Worm (Caenorhabditis elegans) whole organism, L1 larva: ENCODE measurements around the gene T28D6.6.
A peak's percentile ranks its signal among the peaks of the same experiment; 100 is the strongest.

ENCODE experiments used
- C16A3.4 ChIP-seq: fragments of 150-350 bp; optimal IDR thresholded peaks from 2 replicates; lab custom pipeline; 2014; ENCODE audit warnings: missing biosample characterization, missing genetic modification characterization
- C34B4.2 ChIP-seq: sonication (generic microtip); optimal IDR thresholded peaks from 2 replicates; lab custom pipeline; 2017; ENCODE audit warnings: mild to moderate bottlenecking, missing genetic modification characterization, missing compliant biosample characterization
- F16B12.6 ChIP-seq: fragments of 150-350 bp; optimal IDR thresholded peaks from 2 replicates; lab custom pipeline; 2014; ENCODE audit warnings: missing biosample characterization, missing genetic modification characterization
- Y116A8C.19 ChIP-seq: sonication (generic microtip); optimal IDR thresholded peaks from 2 replicates; lab custom pipeline; 2016; ENCODE audit warnings: missing compliant biosample characterization, missing genetic modification characterization, borderline replicate concordance
- blmp-1 ChIP-seq: fragments of 150-350 bp; optimal IDR thresholded peaks from 2 replicates; lab custom pipeline; 2014; ENCODE audit warnings: missing biosample characterization, missing genetic modification characterization
- ceh-82 ChIP-seq, 3 experiments: fragments of 150-350 bp in 1 of 3; sonication (generic microtip) in 2 of 3; optimal IDR thresholded peaks; 2 replicates each; lab custom pipeline; 2014 to 2017; ENCODE audit warnings: missing biosample characterization in 3 of 3, missing genetic modification characterization in 3 of 3
- ceh-90 ChIP-seq: sonication (generic microtip); optimal IDR thresholded peaks from 2 replicates; lab custom pipeline; 2016; ENCODE audit warnings: missing genetic modification characterization, missing compliant biosample characterization
- dpl-1 ChIP-seq, 3 experiments: fragments of 150-350 bp in 2 of 3; sonication (generic microtip) in 1 of 3; optimal IDR thresholded peaks; 2 replicates each; lab custom pipeline; 2014 to 2017; ENCODE audit warnings: missing biosample characterization in 3 of 3, missing genetic modification characterization in 3 of 3, missing genetic modification reagents in 3 of 3
- dsc-1 ChIP-seq: sonication (generic microtip); optimal IDR thresholded peaks from 2 replicates; lab custom pipeline; 2016; ENCODE audit warnings: mild to moderate bottlenecking, missing genetic modification characterization, missing compliant biosample characterization
- efl-1 ChIP-seq, 4 experiments: fragments of 150-350 bp; optimal IDR thresholded peaks in 3 of 4; peaks in 1 of 4; 1 replicate in 1 of 4; 2 replicates in 3 of 4; lab custom pipeline; 2014; ENCODE audit warnings: missing biosample characterization in 2 of 4, missing genetic modification characterization in 2 of 4, missing genetic modification reagents in 2 of 4
- efl-3 ChIP-seq: fragments of 200-800 bp; sonication (Bioruptor generic); optimal IDR thresholded peaks from 2 replicates; lab custom pipeline; 2018; ENCODE audit warnings: mild to moderate bottlenecking, missing genetic modification characterization, missing compliant biosample characterization
- elt-3 ChIP-seq, 6 experiments: fragments of 150-350 bp in 1 of 6; sonication (generic microtip); optimal IDR thresholded peaks; 2 replicates each; lab custom pipeline; 2017 to 2018; ENCODE audit warnings: missing biosample characterization in 6 of 6, missing genetic modification characterization in 6 of 6, inconsistent platforms in 1 of 6
- fkh-10 ChIP-seq: sonication (generic microtip); optimal IDR thresholded peaks from 2 replicates; lab custom pipeline; 2017; ENCODE audit warnings: missing biosample characterization, missing genetic modification reagents, missing genetic modification characterization
- fkh-4 ChIP-seq: sonication (generic microtip); optimal IDR thresholded peaks from 2 replicates; lab custom pipeline; 2016; ENCODE audit warnings: missing compliant biosample characterization, missing genetic modification characterization, borderline replicate concordance
- fkh-8 ChIP-seq: sonication (generic microtip); optimal IDR thresholded peaks from 2 replicates; lab custom pipeline; 2016; ENCODE audit warnings: mild to moderate bottlenecking, missing genetic modification characterization, missing compliant biosample characterization
- fos-1 ChIP-seq: fragments of 150-350 bp; optimal IDR thresholded peaks from 2 replicates; lab custom pipeline; 2014; ENCODE audit warnings: missing biosample characterization, missing genetic modification characterization
- grh-1 ChIP-seq: fragments of 200-800 bp; sonication (Bioruptor generic); IDR thresholded peaks from 2 replicates; pipeline ENCODE4 v1.3.6; 2022; ENCODE audit warnings: missing genetic modification reagents, missing genetic modification characterization, missing compliant biosample characterization
- hlh-17 ChIP-seq: fragments of 200-800 bp; sonication (Bioruptor generic); optimal IDR thresholded peaks from 2 replicates; lab custom pipeline; 2018; ENCODE audit warnings: missing genetic modification characterization, mild to moderate bottlenecking, missing compliant biosample characterization, moderate library complexity, borderline replicate concordance
- hpl-2 ChIP-seq: fragments of 150-350 bp; optimal IDR thresholded peaks from 2 replicates; lab custom pipeline; 2014; ENCODE audit warnings: missing biosample characterization, missing genetic modification reagents, missing genetic modification characterization
- isw-1 ChIP-seq: fragments of 200-800 bp; sonication (Bioruptor generic); IDR thresholded peaks from 2 replicates; pipeline ENCODE4 v1.3.6; 2022; ENCODE audit warnings: missing genetic modification characterization, missing compliant biosample characterization
- jun-1 ChIP-seq: fragments of 150-350 bp; optimal IDR thresholded peaks from 2 replicates; lab custom pipeline; 2014; ENCODE audit warnings: missing biosample characterization, missing genetic modification reagents, missing genetic modification characterization
- lin-13 ChIP-seq: fragments of 150-350 bp; optimal IDR thresholded peaks from 2 replicates; lab custom pipeline; 2014; ENCODE audit warnings: missing biosample characterization, missing genetic modification reagents, missing genetic modification characterization
- lin-14 ChIP-seq: fragments of 200-800 bp; sonication (Bioruptor generic); optimal IDR thresholded peaks from 2 replicates; lab custom pipeline; 2018; ENCODE audit warnings: mild to moderate bottlenecking, missing genetic modification characterization, moderate library complexity, missing compliant biosample characterization
- lin-35 ChIP-seq, 2 experiments: fragments of 150-350 bp; optimal IDR thresholded peaks; 2 replicates each; lab custom pipeline; 2014; ENCODE audit warnings: missing biosample characterization in 2 of 2, missing genetic modification characterization in 2 of 2, missing genetic modification reagents in 2 of 2
- lin-39 ChIP-seq: fragments of 150-350 bp; optimal IDR thresholded peaks from 2 replicates; lab custom pipeline; 2014; ENCODE audit warnings: missing biosample characterization, missing genetic modification reagents, missing genetic modification characterization
- lir-3 ChIP-seq: sonication (generic microtip); optimal IDR thresholded peaks from 2 replicates; lab custom pipeline; 2016; ENCODE audit warnings: mild to moderate bottlenecking, missing genetic modification characterization, moderate library complexity, missing compliant biosample characterization; ENCODE audit not compliant: poor library complexity
- mab-9 ChIP-seq: fragments of 200-800 bp; sonication (Bioruptor generic); IDR thresholded peaks from 2 replicates; pipeline ENCODE4 v1.3.6; 2022; ENCODE audit warnings: missing genetic modification reagents, missing genetic modification characterization, missing compliant biosample characterization
- mdl-1 ChIP-seq, 2 experiments: fragments of 150-350 bp; optimal IDR thresholded peaks; 2 replicates each; lab custom pipeline; 2014 to 2017; ENCODE audit warnings: missing biosample characterization in 2 of 2, missing genetic modification characterization in 2 of 2, inconsistent platforms in 1 of 2
- mep-1 ChIP-seq: fragments of 150-350 bp; optimal IDR thresholded peaks from 2 replicates; lab custom pipeline; 2014; ENCODE audit warnings: missing biosample characterization, missing genetic modification characterization
- nhr-19 ChIP-seq: fragments of 200-800 bp; sonication (Bioruptor generic); conservative IDR thresholded peaks from 2 replicates; pipeline ENCODE4 v1.3.6; 2022; ENCODE audit warnings: missing genetic modification characterization, missing compliant biosample characterization
- nhr-28 ChIP-seq: fragments of 150-350 bp; optimal IDR thresholded peaks from 2 replicates; lab custom pipeline; 2014; ENCODE audit warnings: missing biosample characterization, missing genetic modification characterization
- nhr-47 ChIP-seq: sonication (generic microtip); optimal IDR thresholded peaks from 2 replicates; lab custom pipeline; 2016; ENCODE audit warnings: mild to moderate bottlenecking, missing genetic modification characterization, moderate library complexity, missing compliant biosample characterization
- nhr-71 ChIP-seq: sonication (generic microtip); optimal IDR thresholded peaks from 2 replicates; lab custom pipeline; 2016; ENCODE audit warnings: mild to moderate bottlenecking, missing genetic modification characterization, moderate library complexity, missing compliant biosample characterization
- nhr-76 ChIP-seq: sonication (generic microtip); optimal IDR thresholded peaks from 2 replicates; lab custom pipeline; 2017; ENCODE audit warnings: missing biosample characterization, missing genetic modification characterization
- nhr-84 ChIP-seq: sonication (generic microtip); optimal IDR thresholded peaks from 2 replicates; lab custom pipeline; 2017; ENCODE audit warnings: missing biosample characterization, missing genetic modification characterization
- pax-3 ChIP-seq: fragments of 200-800 bp; sonication (Bioruptor generic); optimal IDR thresholded peaks from 2 replicates; lab custom pipeline; 2018; ENCODE audit warnings: mild to moderate bottlenecking, missing genetic modification characterization, moderate library complexity, missing compliant biosample characterization
- skn-1 ChIP-seq: fragments of 150-350 bp; optimal IDR thresholded peaks from 2 replicates; lab custom pipeline; 2014; ENCODE audit warnings: missing biosample characterization, missing genetic modification characterization
- snpc-4 ChIP-seq: fragments of 150-350 bp; optimal IDR thresholded peaks from 2 replicates; lab custom pipeline; 2014; ENCODE audit warnings: missing biosample characterization, missing genetic modification characterization
- snu-23 ChIP-seq: sonication (generic microtip); optimal IDR thresholded peaks from 2 replicates; lab custom pipeline; 2016; ENCODE audit warnings: missing genetic modification characterization, missing compliant biosample characterization
- sptf-1 ChIP-seq: fragments of 150-350 bp; optimal IDR thresholded peaks from 2 replicates; lab custom pipeline; 2014; ENCODE audit warnings: missing biosample characterization, missing genetic modification characterization
- swsn-7 ChIP-seq: sonication (generic microtip); optimal IDR thresholded peaks from 2 replicates; lab custom pipeline; 2016; ENCODE audit warnings: missing genetic modification characterization, missing compliant biosample characterization
- tbx-2 ChIP-seq: sonication (generic microtip); optimal IDR thresholded peaks from 2 replicates; lab custom pipeline; 2016; ENCODE audit warnings: missing genetic modification characterization, missing compliant biosample characterization
- unc-30 ChIP-seq: sonication (generic microtip); optimal IDR thresholded peaks from 2 replicates; lab custom pipeline; 2017; ENCODE audit warnings: missing biosample characterization, missing genetic modification characterization
- unc-98 ChIP-seq: fragments of 200-800 bp; sonication (Bioruptor generic); IDR thresholded peaks from 2 replicates; pipeline ENCODE4 v1.3.6; 2022; ENCODE audit warnings: missing genetic modification characterization, missing compliant biosample characterization
- vab-15 ChIP-seq: sonication (generic microtip); optimal IDR thresholded peaks from 2 replicates; lab custom pipeline; 2017; ENCODE audit warnings: missing genotype, mild to moderate bottlenecking, missing genetic modification characterization, missing compliant biosample characterization
- xbp-1 ChIP-seq: sonication (generic microtip); optimal IDR thresholded peaks from 2 replicates; lab custom pipeline; 2016; ENCODE audit warnings: missing genetic modification characterization, missing compliant biosample characterization
- zag-1 ChIP-seq: fragments of 150-350 bp; optimal IDR thresholded peaks from 2 replicates; lab custom pipeline; 2014; ENCODE audit warnings: missing biosample characterization, missing genetic modification characterization
- zip-4 ChIP-seq: fragments of 200-800 bp; sonication (Bioruptor generic); optimal IDR thresholded peaks from 2 replicates; lab custom pipeline; 2018; ENCODE audit warnings: mild to moderate bottlenecking, missing genetic modification characterization, moderate library complexity, missing compliant biosample characterization
- ztf-4 ChIP-seq: fragments of 150-350 bp; optimal IDR thresholded peaks from 2 replicates; lab custom pipeline; 2014; ENCODE audit warnings: missing biosample characterization, missing genetic modification characterization

The T28D6.6 gene

DNA sequence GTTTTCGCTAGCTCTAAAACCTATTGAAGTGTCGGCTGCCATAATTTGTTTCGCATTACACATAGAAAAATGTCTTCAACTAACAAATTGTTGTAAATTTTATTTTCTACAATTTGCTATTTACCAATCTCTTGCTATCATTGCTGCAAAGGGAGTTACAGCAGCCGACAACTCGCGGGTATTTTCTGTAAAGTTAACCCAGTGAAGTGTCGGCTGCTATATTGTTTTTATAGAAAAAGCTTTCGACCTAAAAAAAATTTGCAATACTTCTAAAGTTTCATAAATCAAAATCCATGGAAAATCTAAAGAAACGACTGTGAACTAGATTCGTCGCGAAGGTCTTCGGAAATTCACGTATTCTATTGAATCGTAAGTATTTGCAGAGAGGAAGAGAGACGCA, 36.0 kb upstream of the T28D6.6 start:
- TF ChIP-seq sptf-1: no peak
- TF ChIP-seq pax-3 (tag; lab: Kevin White, UChicago): no peak
- no peak for TF ChIP-seq skn-1 (tag; lab: Kevin White, UChicago)
- no peak for TF ChIP-seq nhr-19 (GFP tag; lab: Robert Waterston, UW)
- no peak for TF ChIP-seq lin-39 (tag; lab: Kevin White, UChicago)
- TF ChIP-seq ztf-4 (tag; lab: Kevin White, UChicago): no peak
- TF ChIP-seq blmp-1 (tag; lab: Kevin White, UChicago): peak; percentile 27
- TF ChIP-seq zip-4 (GFP tag; lab: Kevin White, UChicago): no peak
- TF ChIP-seq nhr-47 (tag; lab: Kevin White, UChicago): no peak

DNA sequence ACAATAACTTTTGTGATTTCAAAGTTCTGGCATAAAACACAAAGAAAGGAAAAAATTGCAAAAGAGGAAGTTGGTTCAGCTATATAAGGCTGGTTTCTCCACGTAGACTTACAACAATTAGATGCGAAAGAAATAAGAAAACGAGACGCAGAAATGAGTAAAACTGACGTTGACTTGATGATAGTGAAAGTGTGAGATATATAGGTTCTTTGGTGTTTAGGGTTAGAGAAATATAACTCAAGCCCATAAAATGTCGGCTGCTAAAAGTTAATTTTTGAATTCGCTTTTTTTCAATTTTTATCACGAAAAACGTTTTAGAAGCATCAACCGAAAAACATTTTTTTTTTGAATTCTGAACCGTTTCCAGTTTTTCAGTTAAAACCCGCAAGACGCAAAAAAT, 35.5 kb upstream of the T28D6.6 start:
- TF ChIP-seq mep-1 (tag; lab: Kevin White, UChicago): no peak
- TF ChIP-seq lin-14 (GFP tag; lab: Kevin White, UChicago): peak; percentile 17
- TF ChIP-seq mab-9: no peak
- no peak for TF ChIP-seq lin-13 (GFP tag; lab: Kevin White, UChicago)
- TF ChIP-seq F16B12.6: no peak
- TF ChIP-seq swsn-7 (tag; lab: Kevin White, UChicago): no peak
- TF ChIP-seq vab-15 (tag; lab: Kevin White, UChicago): no peak
- TF ChIP-seq nhr-28 (tag; lab: Kevin White, UChicago): no peak
- TF ChIP-seq elt-3 (tag; optimal IDR thresholded peaks at IDR 0.05; lab: Kevin White, UChicago): no peak
- TF ChIP-seq efl-3 (GFP tag; lab: Kevin White, UChicago): no peak
- TF ChIP-seq ceh-90 (tag; lab: Kevin White, UChicago): no peak
- no peak for TF ChIP-seq jun-1
- no peak for TF ChIP-seq ztf-4 (tag; lab: Kevin White, UChicago)
- no peak for TF ChIP-seq dpl-1 (GFP tag; optimal IDR thresholded peaks at IDR 0.05; lab: Kevin White, UChicago)
- no peak for TF ChIP-seq fkh-4
- TF ChIP-seq unc-98 (GFP tag; lab: Robert Waterston, UW): no peak
- TF ChIP-seq grh-1 (GFP tag; lab: Robert Waterston, UW): no peak
- TF ChIP-seq nhr-76 (tag; lab: Kevin White, UChicago): no peak
- TF ChIP-seq fos-1: no peak
- no peak for TF ChIP-seq efl-1 (optimal IDR thresholded peaks at IDR 0.05; lab: Kevin White, UChicago)
- peak in 1 of 2 experiments; percentile 32 for TF ChIP-seq efl-1 (GFP tag; optimal IDR thresholded peaks at IDR 0.05 in 1 of 2; lab: Kevin White, UChicago)
- no peak for TF ChIP-seq nhr-19 (GFP tag; lab: Robert Waterston, UW)
- TF ChIP-seq fkh-8 (tag; lab: Kevin White, UChicago): no peak
- TF ChIP-seq hpl-2 (GFP tag; lab: Kevin White, UChicago): no peak
- no peak for TF ChIP-seq fkh-10 (GFP tag; lab: Kevin White, UChicago)
- no peak for TF ChIP-seq C16A3.4 (tag; lab: Kevin White, UChicago)
- TF ChIP-seq xbp-1 (tag; lab: Kevin White, UChicago): peak; percentile 82
- no peak for TF ChIP-seq snu-23
- no peak for TF ChIP-seq lir-3 (tag; lab: Kevin White, UChicago)
- TF ChIP-seq snpc-4 (tag; lab: Kevin White, UChicago): peak; percentile 74
- no peak for TF ChIP-seq C34B4.2 (tag; lab: Kevin White, UChicago)
- peak; percentile 88 for TF ChIP-seq blmp-1 (tag; lab: Kevin White, UChicago)
- TF ChIP-seq unc-30: no peak
- TF ChIP-seq, all 84 proteins: peak for 5

ce11 chrIII:11377880-11378279, 35.0 kb upstream of the T28D6.6 start, which contains the start of gene dpy-18:
TSS of gene dpy-18 (minus strand) at chrIII:11377980.
- TF ChIP-seq lin-35 (GFP tag; optimal IDR thresholded peaks at IDR 0.05; lab: Kevin White, UChicago) (no peak), hlh-17 (GFP tag; lab: Kevin White, UChicago) (no peak), mdl-1 (tag; optimal IDR thresholded peaks at IDR 0.05; lab: Kevin White, UChicago) (no peak), nhr-71 (tag; lab: Kevin White, UChicago) (no peak), grh-1 (GFP tag; lab: Robert Waterston, UW) (no peak), zag-1 (tag; lab: Kevin White, UChicago) (no peak), blmp-1 (tag; lab: Kevin White, UChicago) (no peak), ztf-4 (tag; lab: Kevin White, UChicago) (no peak), sptf-1 (no peak), ceh-82 (tag; optimal IDR thresholded peaks at IDR 0.05; lab: Kevin White, UChicago) (no peak), Y116A8C.19 (tag; lab: Kevin White, UChicago) (no peak), F16B12.6 (no peak), nhr-19 (GFP tag; lab: Robert Waterston, UW) (no peak), nhr-84 (tag; lab: Kevin White, UChicago) (no peak), dsc-1 (tag; lab: Kevin White, UChicago) (no peak), mab-9 (no peak), isw-1 (GFP tag; lab: Robert Waterston, UW) (no peak), xbp-1 (tag; lab: Kevin White, UChicago) (no peak), tbx-2 (tag; lab: Kevin White, UChicago) (no peak)
